Worm (Caenorhabditis elegans): ENCODE data around the gene Y38E10A.24.
A peak's percentile ranks its signal among the peaks of the same experiment; 100 is the strongest.

The Y38E10A.24 gene

DNA sequence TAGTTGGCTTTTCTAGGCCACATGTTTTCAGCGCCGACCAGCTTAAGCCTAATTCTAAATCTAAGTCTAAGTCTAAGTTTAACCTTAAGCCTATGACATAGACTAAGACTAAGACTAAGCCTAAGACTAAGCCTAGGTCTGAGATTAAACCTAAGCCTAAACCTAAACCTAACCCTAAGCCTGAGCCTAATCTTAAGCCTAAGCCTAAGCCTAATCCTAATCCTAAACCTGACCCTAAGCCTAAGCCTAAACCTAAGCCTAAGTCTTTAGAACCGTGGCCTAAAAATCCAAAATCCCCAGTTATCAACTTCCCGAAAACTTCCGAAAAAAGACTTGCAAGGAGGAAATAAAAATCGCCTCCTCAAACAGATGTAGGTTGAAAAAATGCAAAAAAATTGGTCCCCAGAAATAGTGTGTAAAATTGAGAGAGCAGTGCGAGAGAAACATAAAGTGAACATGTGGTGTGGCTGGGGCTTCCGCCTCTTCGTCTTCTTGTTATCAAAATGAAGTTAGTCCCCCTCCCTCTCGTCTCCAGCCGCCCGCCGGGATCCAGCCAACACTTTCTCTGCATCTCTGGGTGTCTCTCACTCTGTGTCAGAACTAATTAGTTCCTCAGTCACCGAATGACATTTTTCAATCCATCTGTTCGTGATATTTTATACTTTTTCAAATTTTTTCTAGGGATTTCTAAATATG is 19.0 kb upstream of the Y38E10A.24 start (continued):
- TF ChIP-seq zag-1 (tag; optimal IDR thresholded peaks at IDR 0.05) (no peak), nhr-84 (tag; optimal IDR thresholded peaks at IDR 0.05) (no peak), unc-86 (tag; optimal IDR thresholded peaks at IDR 0.05) (no peak), sptf-1 (tag; optimal IDR thresholded peaks at IDR 0.05) (no peak), nhr-90 (tag; optimal IDR thresholded peaks at IDR 0.05; ENCODE audit: poor library complexity) (no peak), efl-3 (GFP tag; optimal IDR thresholded peaks at IDR 0.05) (no peak), mef-2 (tag; optimal IDR thresholded peaks at IDR 0.05) (no peak), zip-4 (GFP tag; optimal IDR thresholded peaks at IDR 0.05) (no peak), aly-2 (tag; optimal IDR thresholded peaks at IDR 0.05) (no peak), ztf-4 (tag; optimal IDR thresholded peaks at IDR 0.05) (no peak), lin-13 (GFP tag; optimal IDR thresholded peaks at IDR 0.05) (no peak), pag-3 (tag; optimal IDR thresholded peaks at IDR 0.05; ENCODE audit: borderline replicate concordance, insufficient read depth) (no peak), isw-1 (GFP tag; IDR thresholded peaks at IDR 0.05) (no peak), nhr-237 (tag; optimal IDR thresholded peaks at IDR 0.05) (no peak), ceh-88 (GFP tag; IDR thresholded peaks at IDR 0.05) (no peak), nhr-85 (tag) (no peak), fkh-10 (GFP tag; optimal IDR thresholded peaks at IDR 0.05) (no peak), rnt-1 (tag; optimal IDR thresholded peaks at IDR 0.05) (peak; percentile 68), tbx-2 (tag; optimal IDR thresholded peaks at IDR 0.05) (no peak), grh-1 (GFP tag; IDR thresholded peaks at IDR 0.05) (no peak), pax-3 (tag; optimal IDR thresholded peaks at IDR 0.05) (no peak), alr-1 (tag; optimal IDR thresholded peaks at IDR 0.05; ENCODE audit: borderline replicate concordance) (no peak), C04F5.9 (tag; optimal IDR thresholded peaks at IDR 0.05) (no peak)

DNA sequence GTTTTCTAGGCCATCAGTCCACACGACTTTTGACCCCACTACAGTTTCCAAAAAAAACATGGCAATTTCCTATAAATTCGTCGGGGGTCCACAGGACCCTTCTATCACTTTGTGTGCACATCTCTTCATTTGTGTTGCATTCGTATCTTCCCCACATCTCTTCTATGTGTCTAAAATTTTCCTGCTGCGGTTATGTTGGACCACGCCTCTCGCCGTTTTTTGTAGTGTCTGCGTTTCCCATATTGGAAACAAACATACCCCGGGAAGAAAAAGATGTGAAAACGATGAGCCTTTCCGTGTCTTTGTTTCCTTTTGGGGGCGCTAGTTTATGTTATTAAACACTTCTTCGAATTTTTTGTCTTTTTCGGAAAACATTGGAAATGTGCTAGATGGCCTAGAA is 16.9 kb upstream of the Y38E10A.24 start:
- TF ChIP-seq nhr-85 (tag) (no peak), xbp-1 (tag; optimal IDR thresholded peaks at IDR 0.05) (no peak), C04F5.9 (tag; optimal IDR thresholded peaks at IDR 0.05) (no peak), lin-14 (GFP tag; optimal IDR thresholded peaks at IDR 0.05) (peak; percentile 49)

DNA sequence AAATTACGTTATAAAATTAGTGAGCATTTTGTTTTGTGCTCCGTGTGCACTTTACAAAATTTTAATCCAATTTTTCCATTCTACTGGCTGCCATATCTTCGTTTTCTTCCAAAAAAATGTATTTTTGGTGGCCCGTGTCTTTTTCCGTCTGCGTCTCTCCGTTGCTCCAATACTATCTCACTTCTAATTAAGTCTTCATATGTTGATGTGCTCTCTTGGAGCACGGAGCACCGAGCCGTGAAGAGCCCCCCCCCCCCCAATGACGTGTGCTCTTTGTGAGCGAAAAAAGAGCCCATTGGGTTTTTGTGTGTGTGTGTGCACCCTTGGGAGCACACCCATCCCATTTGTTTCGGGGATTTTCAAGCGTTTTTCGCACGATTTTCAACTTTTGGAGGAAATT is 13.8 kb upstream of the Y38E10A.24 start:
- TF ChIP-seq unc-130 (tag; optimal IDR thresholded peaks at IDR 0.05) (no peak), efl-1 (optimal IDR thresholded peaks at IDR 0.05) (peak in 1 of 2 experiments; percentile 7), efl-1 (GFP tag; optimal IDR thresholded peaks at IDR 0.05 in 1 of 2) (peak in 1 of 2 experiments; percentile 74), snpc-4 (tag; optimal IDR thresholded peaks at IDR 0.05) (no peak), lin-39 (tag; optimal IDR thresholded peaks at IDR 0.05) (no peak), unc-98 (GFP tag; IDR thresholded peaks at IDR 0.05) (no peak), fkh-8 (tag; optimal IDR thresholded peaks at IDR 0.05) (peak; percentile 9), tlp-1 (tag; optimal IDR thresholded peaks at IDR 0.05) (no peak), egl-13 (tag; optimal IDR thresholded peaks at IDR 0.05) (no peak), nhr-71 (tag; optimal IDR thresholded peaks at IDR 0.05) (peak; percentile 4), dsc-1 (tag; optimal IDR thresholded peaks at IDR 0.05) (peak; percentile 67), unc-86 (tag; optimal IDR thresholded peaks at IDR 0.05) (no peak), alr-1 (tag; optimal IDR thresholded peaks at IDR 0.05; ENCODE audit: borderline replicate concordance) (no peak), zip-4 (GFP tag; optimal IDR thresholded peaks at IDR 0.05) (no peak), lin-14 (GFP tag; optimal IDR thresholded peaks at IDR 0.05) (peak; percentile 74), unc-62 (GFP tag; optimal IDR thresholded peaks at IDR 0.05) (no peak), dpl-1 (GFP tag; optimal IDR thresholded peaks at IDR 0.05) (no peak), mab-9 (GFP tag; IDR thresholded peaks at IDR 0.05) (no peak), jun-1 (tag; optimal IDR thresholded peaks at IDR 0.05) (no peak), vab-15 (tag; optimal IDR thresholded peaks at IDR 0.05) (no peak), rnt-1 (tag; optimal IDR thresholded peaks at IDR 0.05) (no peak), ets-5 (GFP tag; IDR thresholded peaks at IDR 0.05) (no peak), xbp-1 (tag; optimal IDR thresholded peaks at IDR 0.05) (no peak), elt-3 (tag; optimal IDR thresholded peaks at IDR 0.05) (no peak), hlh-17 (GFP tag; optimal IDR thresholded peaks at IDR 0.05; ENCODE audit: borderline replicate concordance) (no peak), lin-15B (tag; optimal IDR thresholded peaks at IDR 0.05) (no peak), isw-1 (GFP tag; IDR thresholded peaks at IDR 0.05) (no peak), nhr-20 (tag; optimal IDR thresholded peaks at IDR 0.05) (no peak), sptf-1 (tag; optimal IDR thresholded peaks at IDR 0.05) (no peak), ceh-88 (GFP tag; IDR thresholded peaks at IDR 0.05) (no peak), nhr-77 (tag; optimal IDR thresholded peaks at IDR 0.05) (no peak), blmp-1 (tag; optimal IDR thresholded peaks at IDR 0.05) (no peak)
